Worm (Caenorhabditis elegans) whole organism, L1 larva: ENCODE data around the gene C03A3.3.

Experiments
- lin-13 ChIP-seq: fragments of 150-350 bp; optimal IDR thresholded peaks from 2 replicates; lab custom pipeline; 2014; ENCODE audit warnings: missing biosample characterization, missing genetic modification reagents, missing genetic modification characterization
- lin-15B ChIP-seq: fragments of 150-350 bp; sonication (generic microtip); optimal IDR thresholded peaks from 3 replicates; lab custom pipeline; 2014; ENCODE audit warnings: missing biosample characterization, missing genetic modification characterization
- lsy-2 ChIP-seq, 2 experiments: fragments of 150-350 bp; optimal IDR thresholded peaks; 2 replicates each; lab custom pipeline; 2014; ENCODE audit warnings: missing biosample characterization in 2 of 2, missing genetic modification characterization in 2 of 2
- nhr-11 ChIP-seq: fragments of 150-350 bp; optimal IDR thresholded peaks from 2 replicates; lab custom pipeline; 2014; ENCODE audit warnings: missing biosample characterization, missing genetic modification characterization
- nhr-12 ChIP-seq: sonication (generic microtip); optimal IDR thresholded peaks from 2 replicates; lab custom pipeline; 2017; ENCODE audit warnings: missing biosample characterization, missing genetic modification characterization
- sox-4 ChIP-seq: sonication (generic microtip); optimal IDR thresholded peaks from 2 replicates; lab custom pipeline; 2016; ENCODE audit warnings: missing genetic modification characterization, missing compliant biosample characterization

ce11 chrX:11315392-11315791, 46.5 kb upstream of the C03A3.3 start, which contains the start of gene F08G12.11:
- TF ChIP-seq lsy-2 (tag; optimal IDR thresholded peaks at IDR 0.05; lab: Kevin White, UChicago) = no peak
- TF ChIP-seq lin-13 (GFP tag; lab: Kevin White, UChicago) = no peak
- no peak for TF ChIP-seq lin-15B (tag; lab: Kevin White, UChicago)
- TF ChIP-seq nhr-12 (tag; lab: Kevin White, UChicago) = no peak
- no peak for TF ChIP-seq nhr-11 (tag; lab: Kevin White, UChicago)
- no peak for TF ChIP-seq sox-4 (tag; lab: Kevin White, UChicago)
